Worm (Caenorhabditis elegans) whole organism, L3 larva: ENCODE results near the gene irld-51.

Experiments
- ZK546.5 ChIP-seq: sonication (generic microtip); optimal IDR thresholded peaks from 2 replicates; lab custom pipeline; 2017; ENCODE audit warnings: missing biosample characterization, missing genetic modification characterization
- aly-2 ChIP-seq: fragments of 150-350 bp; optimal IDR thresholded peaks from 2 replicates; lab custom pipeline; 2014; ENCODE audit warnings: missing biosample characterization, missing genetic modification characterization
- ceh-16 ChIP-seq: sonication (generic microtip); optimal IDR thresholded peaks from 2 replicates; lab custom pipeline; 2017; ENCODE audit warnings: missing biosample characterization, missing genetic modification characterization
- ceh-28 ChIP-seq: fragments of 150-350 bp; optimal IDR thresholded peaks from 2 replicates; lab custom pipeline; 2014; ENCODE audit warnings: missing biosample characterization, missing genetic modification reagents, missing genetic modification characterization
- ceh-82 ChIP-seq: fragments of 150-350 bp; optimal IDR thresholded peaks from 2 replicates; lab custom pipeline; 2014; ENCODE audit warnings: missing biosample characterization, missing genetic modification characterization
- ceh-9 ChIP-seq: sonication (generic microtip); optimal IDR thresholded peaks from 2 replicates; lab custom pipeline; 2018; ENCODE audit warnings: missing biosample characterization, missing genetic modification characterization
- daf-12 ChIP-seq: fragments of 150-350 bp; optimal IDR thresholded peaks from 2 replicates; lab custom pipeline; 2014; ENCODE audit warnings: missing biosample characterization, missing genetic modification reagents, missing genetic modification characterization
- egl-27 ChIP-seq: sonication (generic microtip); optimal IDR thresholded peaks from 4 replicates; lab custom pipeline; 2017; ENCODE audit warnings: missing biosample characterization, missing genetic modification reagents, missing genetic modification characterization
- egl-5 ChIP-seq: fragments of 150-350 bp; optimal IDR thresholded peaks from 2 replicates; lab custom pipeline; 2017; ENCODE audit warnings: missing biosample characterization, missing genetic modification reagents, missing genetic modification characterization, inconsistent platforms
- elt-1 ChIP-seq: fragments of 150-350 bp; optimal IDR thresholded peaks from 2 replicates; lab custom pipeline; 2014; ENCODE audit warnings: missing biosample characterization, missing genetic modification characterization
- elt-2 ChIP-seq: sonication (generic microtip); optimal IDR thresholded peaks from 2 replicates; lab custom pipeline; 2016; ENCODE audit warnings: missing genetic modification reagents, mild to moderate bottlenecking, missing genetic modification characterization, missing compliant biosample characterization
- eor-1 ChIP-seq, 2 experiments: fragments of 150-350 bp; optimal IDR thresholded peaks; 2 replicates each; lab custom pipeline; 2014 to 2018; ENCODE audit warnings: missing biosample characterization in 2 of 2, missing genetic modification characterization in 2 of 2
- fkh-10 ChIP-seq: sonication (generic microtip); optimal IDR thresholded peaks from 2 replicates; lab custom pipeline; 2017; ENCODE audit warnings: missing biosample characterization, missing genetic modification reagents, missing genetic modification characterization
- fkh-2 ChIP-seq: fragments of 150-350 bp; optimal IDR thresholded peaks from 2 replicates; lab custom pipeline; 2014; ENCODE audit warnings: missing biosample characterization, missing genetic modification reagents, missing genetic modification characterization
- fos-1 ChIP-seq: fragments of 150-350 bp; optimal IDR thresholded peaks from 2 replicates; lab custom pipeline; 2014; ENCODE audit warnings: missing biosample characterization, missing genetic modification characterization
- hmg-11 ChIP-seq: sonication (generic microtip); optimal IDR thresholded peaks from 2 replicates; lab custom pipeline; 2016; ENCODE audit warnings: missing genetic modification characterization, missing compliant biosample characterization
- lin-15B ChIP-seq: fragments of 150-350 bp; optimal IDR thresholded peaks from 2 replicates; lab custom pipeline; 2014; ENCODE audit warnings: missing biosample characterization, missing genetic modification characterization
- lin-39 ChIP-seq: fragments of 150-350 bp; optimal IDR thresholded peaks from 2 replicates; lab custom pipeline; 2018; ENCODE audit warnings: missing biosample characterization, missing genetic modification reagents, missing genetic modification characterization
- lsy-12 ChIP-seq: sonication (generic microtip); optimal IDR thresholded peaks from 2 replicates; lab custom pipeline; 2016; ENCODE audit warnings: mild to moderate bottlenecking, missing genetic modification characterization, missing compliant biosample characterization
- mdl-1 ChIP-seq: fragments of 150-350 bp; optimal IDR thresholded peaks from 2 replicates; lab custom pipeline; 2014; ENCODE audit warnings: missing biosample characterization, missing genetic modification characterization
- mml-1 ChIP-seq: fragments of 150-350 bp; sonication (generic microtip); optimal IDR thresholded peaks from 3 replicates; lab custom pipeline; 2014; ENCODE audit warnings: missing biosample characterization, missing genetic modification characterization
- nfya-1 ChIP-seq: sonication (generic microtip); optimal IDR thresholded peaks from 2 replicates; lab custom pipeline; 2017; ENCODE audit warnings: missing genetic modification characterization, mild to moderate bottlenecking, missing compliant biosample characterization, antibody characterized with exemption, moderate library complexity; ENCODE audit not compliant: insufficient read depth
- nhr-11 ChIP-seq: fragments of 150-350 bp; optimal IDR thresholded peaks from 2 replicates; lab custom pipeline; 2014; ENCODE audit warnings: missing biosample characterization, missing genetic modification characterization
- nhr-23 ChIP-seq: fragments of 150-350 bp; optimal IDR thresholded peaks from 2 replicates; lab custom pipeline; 2014; ENCODE audit warnings: missing biosample characterization, missing genetic modification reagents, missing genetic modification characterization
- nhr-237 ChIP-seq: fragments of 150-350 bp; optimal IDR thresholded peaks from 2 replicates; lab custom pipeline; 2014; ENCODE audit warnings: missing biosample characterization, missing genetic modification characterization
- nhr-43 ChIP-seq: sonication (generic microtip); optimal IDR thresholded peaks from 2 replicates; lab custom pipeline; 2016; ENCODE audit warnings: mild to moderate bottlenecking, missing genetic modification characterization, missing compliant biosample characterization; ENCODE audit not compliant: poor library complexity, severe bottlenecking
- nhr-67 ChIP-seq: fragments of 150-350 bp; optimal IDR thresholded peaks from 2 replicates; lab custom pipeline; 2014; ENCODE audit warnings: missing biosample characterization, missing genetic modification characterization
- nhr-77 ChIP-seq: fragments of 150-350 bp; optimal IDR thresholded peaks from 2 replicates; lab custom pipeline; 2014; ENCODE audit warnings: missing biosample characterization, missing genetic modification characterization
- pha-4 ChIP-seq: fragments of 150-350 bp; optimal IDR thresholded peaks from 2 replicates; lab custom pipeline; 2014; ENCODE audit warnings: missing biosample characterization, missing genetic modification reagents, missing genetic modification characterization
- sea-2 ChIP-seq: fragments of 150-350 bp; sonication (generic microtip); optimal IDR thresholded peaks from 4 replicates; lab custom pipeline; 2014; ENCODE audit warnings: missing biosample characterization, missing genetic modification reagents, missing genetic modification characterization
- skn-1 ChIP-seq: fragments of 150-350 bp; optimal IDR thresholded peaks from 2 replicates; lab custom pipeline; 2014; ENCODE audit warnings: missing biosample characterization, missing genetic modification characterization
- tbx-2 ChIP-seq: sonication (generic microtip); optimal IDR thresholded peaks from 2 replicates; lab custom pipeline; 2016; ENCODE audit warnings: mild to moderate bottlenecking, missing genetic modification characterization, missing compliant biosample characterization
- unc-62 ChIP-seq: fragments of 150-350 bp; sonication (generic microtip); optimal IDR thresholded peaks from 4 replicates; lab custom pipeline; 2014; ENCODE audit warnings: missing biosample characterization, missing genetic modification reagents, missing genetic modification characterization

irld-51 gene

DNA sequence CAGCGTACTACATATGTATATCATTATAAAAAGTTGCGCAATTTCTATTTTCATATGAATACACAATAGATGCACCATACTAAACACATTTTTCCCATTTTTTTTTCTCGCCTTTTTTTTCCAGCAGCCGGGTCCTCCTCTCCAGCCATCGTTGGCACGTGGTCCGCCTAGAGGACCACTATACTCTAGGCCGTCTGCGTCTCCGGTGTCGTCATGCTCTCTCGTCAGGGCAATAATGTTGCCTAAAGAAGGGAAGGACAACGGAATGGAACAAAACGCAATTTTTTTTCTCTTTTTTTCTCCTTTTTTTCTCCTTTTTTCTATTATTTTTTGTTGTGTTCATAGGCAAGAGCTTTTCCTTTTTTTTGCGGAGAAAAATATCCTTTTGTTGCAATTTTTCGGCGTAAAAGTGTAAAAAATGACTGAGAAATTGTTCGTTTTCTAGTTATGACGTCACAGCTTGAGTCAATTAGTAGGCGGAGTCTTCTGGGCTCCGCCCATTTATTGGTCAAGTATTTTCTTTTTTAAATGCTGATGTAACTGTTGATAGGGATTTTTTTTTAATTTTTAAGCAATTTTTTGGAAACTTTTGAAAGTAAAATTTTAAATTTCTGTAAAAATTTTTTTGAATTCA is 10.1 kb upstream of the irld-51 start:
- no peak for TF ChIP-seq tbx-2 (tag; lab: Kevin White, UChicago)
- TF ChIP-seq lin-15B (tag; lab: Kevin White, UChicago) = peak; percentile 21
- no peak for TF ChIP-seq fos-1 (tag; lab: Kevin White, UChicago)
- peak; percentile 62 for TF ChIP-seq lin-39 (tag; lab: Kevin White, UChicago)
- no peak for TF ChIP-seq lsy-12 (tag; lab: Kevin White, UChicago)
- TF ChIP-seq skn-1 (tag; lab: Kevin White, UChicago) = peak; percentile 47
- TF ChIP-seq hmg-11 = peak; percentile 66
- TF ChIP-seq aly-2 (tag; lab: Kevin White, UChicago) = no peak
- no peak for TF ChIP-seq eor-1 (tag; optimal IDR thresholded peaks at IDR 0.05; lab: Kevin White, UChicago)
- TF ChIP-seq fkh-10 (GFP tag; lab: Kevin White, UChicago) = peak; percentile 77
- TF ChIP-seq ceh-28 = no peak
- TF ChIP-seq nfya-1 (tag; lab: Kevin White, UChicago) = no peak
- peak; percentile 91 for TF ChIP-seq mdl-1 (tag; lab: Kevin White, UChicago)

DNA sequence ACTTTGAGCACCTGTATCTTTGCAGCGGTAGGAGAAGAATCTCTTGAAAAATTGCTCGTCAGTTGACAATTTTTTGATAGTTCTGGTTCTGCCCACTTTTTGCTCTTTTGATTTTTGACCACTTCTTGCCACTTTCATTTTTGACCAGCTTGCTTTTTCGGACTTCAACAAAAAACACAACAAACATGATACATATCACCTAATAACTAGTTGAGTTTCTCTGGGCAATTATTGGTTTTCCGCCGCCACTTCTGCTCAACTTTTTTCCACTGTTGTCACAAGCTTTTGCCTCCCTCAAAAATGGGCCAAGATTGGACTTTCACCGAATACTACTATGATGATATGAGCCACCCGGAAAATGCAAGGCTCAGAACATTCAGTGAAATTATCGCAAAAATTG is 5.8 kb upstream of the irld-51 start, which contains the start of gene srw-60:
Gene srw-60, plus strand, starts transcription at position 301 of the 400 bp plus-strand sequence.
- TF ChIP-seq unc-62 (GFP tag; lab: Kevin White, UChicago) (no peak), elt-2 (tag; lab: Kevin White, UChicago) (no peak), nhr-11 (tag; lab: Kevin White, UChicago) (no peak), nhr-23 (tag; lab: Kevin White, UChicago) (no peak), fkh-2 (tag; lab: Kevin White, UChicago) (no peak), hmg-11 (no peak), sea-2 (GFP tag; lab: Kevin White, UChicago) (no peak), ceh-82 (tag; lab: Kevin White, UChicago) (no peak)
- TF ChIP-seq, all 47 proteins: peak for 0

DNA sequence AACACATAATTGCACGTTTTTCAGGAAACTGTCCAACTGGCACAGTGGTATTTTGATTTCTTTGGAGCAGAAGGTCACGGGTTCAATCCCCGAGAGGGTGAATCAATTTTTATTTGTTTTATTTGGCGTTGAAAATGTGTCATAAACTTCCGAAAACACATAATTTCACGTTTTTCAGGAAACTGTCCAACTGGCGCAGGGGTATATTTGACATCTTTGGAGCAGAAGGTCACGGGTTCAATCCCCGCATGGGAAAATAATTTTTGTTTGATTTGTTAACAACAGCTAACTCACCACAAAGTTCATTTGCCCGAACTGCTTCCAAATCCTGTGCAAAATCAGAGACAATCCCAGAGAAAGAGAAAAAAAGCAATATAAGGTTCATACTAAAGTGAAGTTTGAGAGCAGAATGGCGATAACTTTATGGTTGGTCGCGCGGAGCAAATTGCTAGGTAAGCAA is 3.2 kb upstream of the irld-51 start, which contains the start of gene irld-48:
Gene irld-48, plus strand, starts transcription at position 410 of the 460 bp plus-strand sequence.
- TF ChIP-seq nhr-67 (tag; lab: Kevin White, UChicago) (no peak), lin-15B (tag; lab: Kevin White, UChicago) (no peak)

DNA sequence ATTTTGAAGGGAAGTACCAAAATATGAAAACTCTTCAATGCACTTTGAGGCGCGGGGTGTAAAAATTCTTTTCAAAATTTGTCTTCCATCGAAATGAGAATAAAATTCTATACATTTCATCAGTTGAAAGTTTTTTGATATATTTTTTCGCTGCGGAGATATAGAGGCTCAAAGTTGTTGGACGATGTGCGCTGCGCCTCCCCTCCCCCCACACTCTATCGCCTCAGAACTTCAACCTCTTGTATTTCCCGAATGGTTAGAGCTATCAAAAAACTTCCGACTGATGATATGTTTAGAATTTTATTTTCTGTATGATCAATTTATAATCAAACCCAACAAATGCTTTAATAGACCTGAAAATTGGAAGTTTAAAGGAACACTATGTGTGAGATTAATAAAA is 3.9 kb downstream of the irld-51 start:
- no peak for TF ChIP-seq nhr-11 (tag; lab: Kevin White, UChicago)
- TF ChIP-seq mml-1 (tag; lab: Kevin White, UChicago) = no peak
- no peak for TF ChIP-seq elt-1 (tag; lab: Kevin White, UChicago)
- no peak for TF ChIP-seq nhr-77 (tag; lab: Kevin White, UChicago)

DNA sequence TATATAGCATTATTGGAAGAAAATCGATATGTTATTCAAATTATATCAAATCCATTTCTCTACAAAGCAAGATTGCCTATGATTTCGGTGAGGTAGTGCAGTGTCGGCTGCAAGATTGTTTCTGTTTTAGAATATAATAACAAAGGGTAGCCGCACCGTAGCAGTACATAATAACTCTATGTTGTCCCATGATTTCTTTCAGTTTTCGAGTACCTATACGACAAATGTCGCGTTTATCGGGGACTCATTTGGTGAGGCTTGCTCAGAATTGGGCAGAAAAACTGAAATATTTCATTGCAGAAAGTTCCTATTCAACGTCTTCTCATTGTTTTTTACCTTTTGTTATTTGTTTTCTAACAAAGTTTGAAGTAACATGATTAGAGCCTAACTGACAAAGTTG is 6.1 kb downstream of the irld-51 start, which contains the start of gene srw-79:
Gene srw-79, plus strand, starts transcription at position 301 of the 400 bp plus-strand sequence.
- TF ChIP-seq daf-12 = no peak
- TF ChIP-seq egl-27 = no peak
- no peak for TF ChIP-seq mdl-1 (tag; lab: Kevin White, UChicago)
- no peak for TF ChIP-seq egl-5 (tag; lab: Kevin White, UChicago)
- no peak for TF ChIP-seq hmg-11
- TF ChIP-seq nhr-23 (tag; lab: Kevin White, UChicago) = no peak
- TF ChIP-seq elt-1 (tag; lab: Kevin White, UChicago) = no peak
- no peak for TF ChIP-seq lin-15B (tag; lab: Kevin White, UChicago)
- TF ChIP-seq skn-1 (tag; lab: Kevin White, UChicago) = no peak
- TF ChIP-seq elt-2 (tag; lab: Kevin White, UChicago) = no peak
- TF ChIP-seq ceh-9 = no peak
- no peak for TF ChIP-seq pha-4 (tag; lab: Kevin White, UChicago)
- no peak for TF ChIP-seq fos-1 (tag; lab: Kevin White, UChicago)
- no peak for TF ChIP-seq nhr-237 (tag; lab: Kevin White, UChicago)
- TF ChIP-seq ceh-28 = no peak
- no peak for TF ChIP-seq ceh-16 (tag; lab: Kevin White, UChicago)
- no peak for TF ChIP-seq nhr-43 (tag; lab: Kevin White, UChicago)
- no peak for TF ChIP-seq ZK546.5
